Worm (Caenorhabditis elegans) whole organism, early embryonic: ENCODE data around the gene cnc-1.

Experiments used
- aly-1 ChIP-seq: sonication (generic microtip); optimal IDR thresholded peaks from 2 replicates; lab custom pipeline; 2016; ENCODE audit warnings: missing genetic modification characterization, missing compliant biosample characterization
- ama-1 ChIP-seq: fragments of 150-350 bp; optimal IDR thresholded peaks from 2 replicates; lab custom pipeline; 2014
- ceh-13 ChIP-seq: fragments of 200-800 bp; sonication (Bioruptor generic); optimal IDR thresholded peaks from 2 replicates; lab custom pipeline; 2018; ENCODE audit warnings: mild to moderate bottlenecking, missing genetic modification characterization, missing compliant biosample characterization
- ceh-36 ChIP-seq: sonication (generic microtip); optimal IDR thresholded peaks from 2 replicates; lab custom pipeline; 2016; ENCODE audit warnings: missing genetic modification characterization, inconsistent platforms, missing compliant biosample characterization
- ets-7 ChIP-seq: sonication (generic microtip); optimal IDR thresholded peaks from 2 replicates; lab custom pipeline; 2016; ENCODE audit warnings: missing genotype, missing genetic modification characterization, missing compliant biosample characterization
- flt-1 ChIP-seq: fragments of 200-800 bp; sonication (Bioruptor generic); IDR thresholded peaks from 2 replicates; pipeline ENCODE4 v1.3.6; 2022; ENCODE audit warnings: missing genetic modification characterization, missing compliant biosample characterization
- hmbx-1 ChIP-seq: sonication (generic microtip); optimal IDR thresholded peaks from 2 replicates; lab custom pipeline; 2016; ENCODE audit warnings: mild to moderate bottlenecking, missing genetic modification characterization, missing compliant biosample characterization
- hmg-4 ChIP-seq: fragments of 200-800 bp; sonication (Bioruptor generic); optimal IDR thresholded peaks from 2 replicates; lab custom pipeline; 2018; ENCODE audit warnings: mild to moderate bottlenecking, missing genetic modification characterization, missing compliant biosample characterization
- hnd-1 ChIP-seq: sonication (generic microtip); optimal IDR thresholded peaks from 2 replicates; lab custom pipeline; 2016; ENCODE audit warnings: missing genetic modification characterization, missing compliant biosample characterization
- pes-1 ChIP-seq: fragments of 200-800 bp; sonication (Bioruptor generic); IDR thresholded peaks from 2 replicates; pipeline ENCODE4 v1.3.6; 2022; ENCODE audit warnings: missing genetic modification reagents, missing genetic modification characterization, missing compliant biosample characterization
- tbx-11 ChIP-seq: fragments of 200-800 bp; sonication (Bioruptor generic); IDR thresholded peaks from 2 replicates; pipeline ENCODE4 v1.3.6; 2022; ENCODE audit warnings: missing genetic modification characterization, missing compliant biosample characterization

DNA sequence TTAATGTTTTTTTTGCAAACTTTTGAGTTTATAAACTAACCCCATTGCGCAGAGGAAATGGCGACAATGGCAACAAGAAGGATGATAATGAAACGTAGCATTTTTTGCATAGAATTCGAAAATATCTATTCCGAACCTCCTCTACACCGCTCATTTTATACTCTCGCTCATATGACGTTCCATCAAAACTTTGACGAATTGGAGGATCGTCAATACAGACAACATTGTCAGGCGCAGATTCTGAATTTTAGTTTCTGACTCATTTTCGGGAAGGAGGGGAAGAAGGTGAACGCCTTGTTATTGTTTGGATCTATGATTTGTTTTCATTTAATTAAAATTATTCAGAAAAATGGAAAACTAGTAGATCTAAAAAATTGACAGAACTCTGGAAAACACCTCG lies at the start of gene cnc-1:
- TF ChIP-seq ceh-36 (no peak), hnd-1 (tag; lab: Kevin White, UChicago) (no peak), tbx-11 (GFP tag; lab: Robert Waterston, UW) (no peak), ets-7 (tag; lab: Kevin White, UChicago) (no peak), ceh-13 (GFP tag; lab: Kevin White, UChicago) (no peak), ama-1 (no peak), flt-1 (no peak), hmg-4 (GFP tag; lab: Kevin White, UChicago) (no peak), aly-1 (tag; lab: Kevin White, UChicago) (no peak), hmbx-1 (tag; lab: Kevin White, UChicago) (no peak), pes-1 (GFP tag; lab: Robert Waterston, UW) (no peak)
